Fruit fly (Drosophila melanogaster) whole organism, larva: ENCODE measurements around the gene SkpE.

Experiments
- noc ChIP-seq: fragments of 200-800 bp; sonication (Bioruptor generic); optimal IDR thresholded peaks from 3 replicates; lab custom pipeline; 2019; ENCODE audit warnings: missing biosample characterization, mild to moderate bottlenecking, missing genetic modification characterization, moderate library complexity

Gene SkpE

DNA sequence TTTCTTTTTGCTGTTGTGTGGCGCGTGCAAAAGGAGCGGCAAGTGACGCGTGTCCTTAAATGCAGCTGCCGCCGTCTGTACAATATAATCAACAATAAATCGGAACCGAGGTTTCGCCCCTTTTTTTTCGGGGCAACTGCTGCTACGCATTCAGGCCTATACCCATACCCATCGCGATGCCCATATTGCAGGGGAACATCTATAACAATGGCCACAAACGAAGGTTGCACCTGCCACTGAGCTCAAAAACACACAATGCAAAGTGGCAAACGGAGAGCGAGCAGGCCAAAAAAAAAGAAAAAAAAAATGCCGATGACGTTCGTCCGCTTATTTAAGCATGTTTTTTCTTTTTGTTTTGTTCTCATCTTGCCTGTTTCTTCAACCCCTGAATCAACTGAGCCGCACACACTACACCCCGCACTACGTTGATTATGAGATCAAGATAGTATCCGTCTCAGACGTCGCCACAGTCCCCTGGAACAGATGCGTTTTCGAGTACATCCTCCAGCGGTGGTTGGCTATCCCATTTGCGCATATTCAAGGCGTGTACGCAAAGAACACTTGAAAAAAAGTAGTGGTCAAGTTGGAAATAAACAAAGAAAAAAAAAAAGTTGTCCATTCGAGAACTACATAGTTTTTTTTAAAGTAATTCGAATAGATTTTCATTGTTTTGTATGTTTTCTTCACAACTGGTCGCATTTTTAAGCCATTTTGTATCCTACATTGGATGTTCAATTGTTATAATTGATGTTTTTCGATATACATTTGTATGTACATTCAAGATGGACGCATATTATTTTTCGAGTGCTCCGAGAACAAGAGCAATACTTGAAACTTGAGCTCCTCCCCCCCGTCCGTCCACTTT is 18.7 kb upstream of the SkpE start:
- no peak for TF ChIP-seq noc (tag; lab: Kevin White, UChicago)

DNA sequence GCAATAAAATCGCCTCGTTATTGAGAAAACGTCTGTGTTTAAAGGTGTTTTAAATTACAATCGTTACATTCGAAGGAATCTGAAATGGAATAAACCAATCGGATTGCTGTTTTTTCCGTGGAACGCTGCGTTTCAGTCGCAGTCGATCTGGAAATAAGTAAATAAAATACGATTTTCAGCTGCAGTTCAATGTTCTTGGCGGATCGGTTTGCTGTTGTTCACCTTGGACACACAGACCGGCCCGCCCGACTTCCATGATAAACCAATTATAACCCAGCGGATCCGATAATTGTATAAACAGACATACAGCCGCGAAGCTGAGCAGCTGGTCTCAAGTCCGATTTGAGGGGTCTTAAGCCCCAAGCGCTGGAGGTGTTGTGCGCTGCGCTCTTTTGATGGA is 16.5 kb upstream of the SkpE start:
- TF ChIP-seq noc (tag; lab: Kevin White, UChicago), result no peak

DNA sequence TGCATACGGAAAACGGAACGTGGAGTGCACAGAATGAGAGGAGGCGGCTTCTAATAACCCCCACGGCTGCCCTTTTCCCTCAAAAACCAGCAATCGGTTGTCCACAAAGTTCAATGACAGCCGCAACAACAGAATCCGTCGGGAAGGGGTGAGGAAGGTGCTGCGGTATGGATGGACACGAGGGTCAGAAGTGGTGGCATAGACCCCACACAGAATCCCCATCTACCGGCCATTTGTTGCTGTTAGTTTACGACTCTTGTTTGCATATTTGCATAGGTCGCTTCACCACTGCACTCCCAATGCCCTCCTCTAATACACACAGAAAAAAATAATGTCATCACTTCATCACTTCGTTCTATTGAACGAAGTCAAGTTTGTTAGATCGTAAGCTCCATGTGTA is 15.2 kb upstream of the SkpE start:
- TF ChIP-seq noc (tag; lab: Kevin White, UChicago), result no peak

DNA sequence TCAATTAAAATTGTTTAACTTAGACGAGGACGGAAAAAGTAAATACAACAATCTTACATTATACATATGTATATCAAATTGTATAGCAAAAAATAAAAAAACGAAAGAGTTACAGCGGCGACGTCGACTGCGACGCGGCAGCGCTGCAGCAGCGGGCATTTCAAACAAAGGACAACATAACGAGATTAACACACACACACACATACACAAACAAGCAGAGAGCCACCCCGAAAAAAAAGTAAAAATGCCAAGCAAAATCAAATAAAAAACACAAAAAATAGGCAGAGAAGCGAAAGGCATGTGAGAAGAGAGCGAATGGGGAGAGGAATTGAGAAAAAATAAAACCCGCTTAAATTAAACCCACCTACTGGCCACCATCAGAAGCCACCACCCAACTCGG is 3.9 kb upstream of the SkpE start:
- TF ChIP-seq noc (tag; lab: Kevin White, UChicago), result no peak

DNA sequence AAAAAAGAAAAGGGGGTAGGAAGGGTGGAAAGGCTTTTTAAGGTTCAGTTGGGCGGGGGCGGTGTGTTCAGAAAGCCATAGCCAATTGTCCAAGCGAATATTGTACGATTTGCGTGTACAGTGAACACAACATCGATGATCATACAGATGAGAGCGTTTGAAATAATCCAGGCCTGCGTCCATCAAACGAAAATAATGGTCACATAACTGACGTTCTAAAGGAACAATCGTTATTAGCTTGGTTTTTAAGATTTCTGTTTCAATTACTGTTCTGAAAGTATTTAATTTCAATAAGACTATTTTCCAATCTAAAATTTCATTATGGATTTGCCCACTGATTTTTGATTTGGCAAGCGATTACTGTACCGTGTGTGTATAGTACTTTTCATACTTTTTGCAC is 1.3 kb upstream of the SkpE start:
- TF ChIP-seq noc (tag; lab: Kevin White, UChicago), result no peak

DNA sequence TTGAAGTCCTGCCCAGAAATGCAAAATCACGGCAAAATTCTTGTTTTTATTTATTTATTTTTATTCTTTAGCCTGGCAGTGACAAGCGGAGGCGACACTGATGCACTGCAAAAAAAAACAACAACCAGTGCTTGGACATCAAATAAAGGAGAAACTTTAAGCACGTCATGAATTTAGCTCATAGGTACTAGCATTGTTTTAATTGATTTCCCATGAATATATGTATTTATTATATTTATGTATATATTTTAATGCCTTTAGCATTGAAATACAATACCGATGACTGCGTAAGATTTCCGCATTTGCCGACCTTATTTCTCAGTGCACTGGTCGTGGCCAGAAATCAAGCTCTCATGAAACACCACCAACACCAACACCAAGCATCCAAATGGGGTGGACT is 5.3 kb downstream of the SkpE start:
- no peak for TF ChIP-seq noc (tag; lab: Kevin White, UChicago)

DNA sequence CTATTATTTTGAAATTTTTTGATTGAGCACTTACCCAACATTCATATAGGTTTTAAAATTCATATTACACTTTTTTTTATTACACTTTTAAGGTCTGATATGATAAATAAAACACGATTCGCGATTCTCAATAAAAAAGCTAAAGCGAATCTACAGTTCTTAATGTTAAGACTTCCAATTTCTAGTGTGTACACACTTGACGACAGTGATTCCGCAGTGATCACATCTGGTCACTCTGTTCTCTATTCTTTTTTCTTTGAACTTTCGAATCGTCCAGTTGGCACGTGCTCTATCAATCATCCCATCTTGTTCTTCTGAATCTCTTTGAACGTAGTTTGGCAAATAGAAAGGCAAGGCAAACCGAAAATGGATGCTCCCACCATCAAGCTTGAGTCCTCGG is 8.1 kb downstream of the SkpE start, which contains the start of gene SkpC:
Gene SkpC (plus strand): TSS at position 301 of the 400 bp plus-strand sequence.
- no peak for TF ChIP-seq noc (tag; lab: Kevin White, UChicago)

DNA sequence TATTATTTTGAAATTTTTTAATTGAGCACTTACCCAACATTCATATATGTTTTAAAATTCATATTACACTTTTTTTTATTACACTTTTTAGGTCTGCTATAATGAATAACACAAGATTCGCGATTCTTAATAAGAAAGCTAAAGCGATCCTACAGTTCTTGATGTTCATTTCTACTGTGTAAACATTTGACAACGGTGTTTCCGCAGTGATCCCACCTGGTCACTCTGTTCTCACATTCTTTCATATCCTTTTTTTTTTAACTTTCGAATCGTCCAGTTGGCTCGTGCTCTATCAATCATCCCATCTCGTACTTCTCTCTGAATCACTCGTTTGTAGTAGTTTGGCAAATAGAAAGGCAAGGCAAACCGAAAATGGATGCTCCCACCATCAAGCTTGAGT is 11.5 kb downstream of the SkpE start, which contains the start of gene SkpD:
Gene SkpD (plus strand): TSS at position 301 of the 400 bp plus-strand sequence.
- no peak for TF ChIP-seq noc (tag; lab: Kevin White, UChicago)

DNA sequence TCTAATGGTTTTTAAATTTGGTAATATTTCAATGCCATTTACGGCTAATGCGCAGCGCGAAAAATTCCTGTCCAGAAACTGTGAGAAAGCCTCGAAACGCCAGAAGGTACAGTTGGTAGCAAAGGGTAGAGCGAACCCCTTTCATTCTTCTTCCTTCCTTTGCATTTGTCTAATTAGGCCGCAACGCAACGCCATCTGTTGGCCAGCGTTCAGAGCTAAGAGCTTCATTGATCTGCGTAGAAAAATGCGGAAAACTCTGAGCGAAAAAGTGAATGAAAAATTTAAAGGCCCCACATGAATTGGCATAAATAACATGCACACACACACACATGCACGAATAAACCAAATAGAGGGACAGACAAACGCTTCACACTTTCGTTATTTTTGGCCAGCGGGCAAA is 12.8 kb downstream of the SkpE start:
- TF ChIP-seq noc (tag; lab: Kevin White, UChicago), result no peak

DNA sequence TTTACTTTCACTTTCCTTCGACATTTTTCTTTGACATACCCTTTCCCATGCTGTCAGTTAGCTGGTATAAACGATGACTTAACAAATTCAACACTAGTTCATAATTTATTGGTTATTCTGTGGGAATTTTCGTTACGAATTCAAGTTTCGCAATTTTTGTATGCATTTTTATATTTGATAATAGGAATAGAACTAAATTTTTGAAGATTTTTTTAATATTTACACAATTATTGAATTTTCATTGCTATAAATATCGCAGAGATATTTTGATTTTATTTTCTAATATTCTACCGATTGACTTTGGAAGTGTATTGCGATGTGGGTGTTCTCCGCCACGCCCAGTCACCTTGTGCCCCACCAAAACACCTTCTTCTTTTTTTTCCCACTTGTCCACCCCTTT is 17.7 kb downstream of the SkpE start:
- no peak for TF ChIP-seq noc (tag; lab: Kevin White, UChicago)

DNA sequence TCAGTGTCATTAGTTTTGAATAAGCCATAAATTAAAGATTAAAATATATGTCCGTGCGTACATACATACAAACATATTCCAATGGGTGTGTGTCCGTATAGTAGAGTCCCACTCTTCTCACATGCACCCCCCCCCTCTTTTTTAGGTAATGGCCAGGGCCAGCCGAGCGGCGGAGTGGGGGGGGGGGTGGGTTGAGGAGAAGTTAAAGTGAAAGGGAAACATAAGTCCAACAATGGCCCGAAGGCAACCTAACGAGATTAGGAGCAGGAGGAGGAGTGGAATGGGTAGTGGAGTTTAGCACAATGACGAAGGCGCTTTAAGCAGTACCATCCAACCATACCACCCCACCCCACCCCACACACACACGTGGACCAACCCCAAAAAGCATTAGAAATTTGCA is 28.1 kb downstream of the SkpE start:
- TF ChIP-seq noc (tag; lab: Kevin White, UChicago), result no peak

DNA sequence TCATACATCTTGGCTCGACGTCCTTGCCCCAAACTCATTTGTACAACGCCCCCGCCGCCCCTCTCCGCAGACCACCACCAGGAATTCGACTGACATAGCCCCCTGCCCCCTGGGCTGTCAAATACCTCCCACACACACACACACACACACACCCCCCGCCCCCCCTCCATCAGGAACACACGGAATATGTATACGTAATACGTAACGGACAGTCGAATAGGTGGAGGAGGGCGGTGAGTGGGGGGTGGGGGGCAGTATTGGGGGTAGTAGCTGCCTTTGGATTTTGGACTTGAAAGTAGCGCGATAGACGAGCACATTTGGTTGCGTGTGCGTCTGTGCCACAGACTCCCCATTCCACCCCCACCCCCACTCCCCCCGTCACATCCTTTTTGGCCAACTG is 31.3 kb downstream of the SkpE start:
- TF ChIP-seq noc (tag; lab: Kevin White, UChicago), result no peak

DNA sequence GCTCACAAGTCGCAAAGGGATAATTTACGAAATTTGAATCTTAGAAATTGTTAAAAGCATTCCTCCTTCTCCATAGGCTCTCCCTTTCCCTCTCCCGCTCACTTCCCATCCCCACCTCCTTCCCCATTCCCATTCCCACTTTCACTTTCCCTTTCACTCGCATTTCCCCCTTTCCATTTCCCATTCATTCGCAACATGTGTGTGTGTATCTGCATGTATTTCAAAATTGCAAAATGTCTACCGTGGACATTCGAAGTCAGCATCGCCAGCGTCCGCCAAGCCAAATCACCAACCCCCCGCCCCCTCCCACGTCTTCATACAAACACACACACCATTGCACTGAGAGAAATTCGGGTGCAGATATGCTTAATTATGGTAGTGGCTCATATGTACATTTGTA is 32.0 kb downstream of the SkpE start:
- no peak for TF ChIP-seq noc (tag; lab: Kevin White, UChicago)

DNA sequence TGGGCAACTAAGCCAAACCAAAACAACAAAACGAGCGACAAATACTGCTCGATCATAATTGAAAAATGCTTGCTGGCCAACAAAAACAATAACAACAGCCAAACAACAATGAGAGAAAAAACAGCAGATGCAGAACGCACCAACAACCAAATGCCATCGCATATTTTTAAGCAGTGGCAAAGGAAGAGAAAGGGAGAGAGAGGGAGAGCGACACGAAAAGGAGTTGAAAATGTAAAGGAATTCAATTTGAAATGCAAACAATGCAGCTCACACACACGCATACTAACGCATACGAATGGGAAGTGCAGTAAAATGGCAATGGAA is 35.3 kb downstream of the SkpE start:
- no peak for TF ChIP-seq noc (tag; lab: Kevin White, UChicago)

DNA sequence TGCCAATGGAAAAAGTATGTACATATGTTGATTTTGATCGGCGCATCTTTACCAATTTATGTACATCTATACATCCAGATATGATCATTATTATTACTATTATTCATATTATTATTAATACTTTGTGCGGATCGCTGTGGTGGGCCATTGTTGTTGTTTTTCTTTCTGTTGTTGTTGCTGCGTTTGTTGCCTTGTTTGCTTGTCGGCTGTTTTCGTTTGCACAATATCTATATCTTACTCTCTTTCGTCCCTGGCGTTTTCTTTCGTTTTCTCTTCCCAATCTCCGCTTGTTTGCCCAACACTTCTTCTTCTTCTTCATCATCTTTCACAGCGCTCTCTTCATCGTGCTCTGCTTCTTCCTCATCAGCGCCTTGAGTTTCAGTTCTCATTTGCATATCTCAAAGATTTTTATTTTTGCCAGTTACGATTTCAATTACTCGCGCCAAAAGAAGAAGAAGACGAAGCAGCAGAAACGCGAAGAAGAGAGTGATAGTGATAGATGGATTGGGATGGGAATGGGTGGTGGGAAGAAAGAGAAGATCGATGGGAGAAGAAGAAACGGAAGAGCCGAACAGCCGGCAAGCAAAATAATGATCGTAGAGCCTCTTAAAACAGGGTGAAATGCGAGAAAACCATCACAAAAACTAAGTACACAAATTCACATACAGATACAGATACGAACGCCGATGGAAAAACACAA is 35.8 kb downstream of the SkpE start:
- no peak for TF ChIP-seq noc (tag; lab: Kevin White, UChicago)

DNA sequence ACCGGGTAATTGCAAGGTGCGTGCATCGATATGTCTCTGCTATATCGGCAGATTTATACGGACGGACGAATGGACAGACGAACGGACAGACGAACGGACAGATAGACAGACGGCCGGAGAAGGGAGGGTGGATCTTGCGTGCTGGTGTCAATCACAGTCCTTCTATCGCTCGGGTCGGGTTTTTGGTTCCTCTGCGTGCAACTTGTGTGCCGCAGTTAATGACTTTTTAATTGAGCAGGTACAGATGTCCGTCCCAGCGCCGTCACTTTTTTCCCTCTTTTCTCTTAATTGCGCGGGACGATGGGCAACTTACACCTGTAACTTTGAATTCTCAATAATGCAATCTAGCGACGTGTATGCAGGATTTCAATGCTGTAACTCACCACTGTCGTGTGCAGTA is 37.1 kb downstream of the SkpE start:
- TF ChIP-seq noc (tag; lab: Kevin White, UChicago), result no peak

DNA sequence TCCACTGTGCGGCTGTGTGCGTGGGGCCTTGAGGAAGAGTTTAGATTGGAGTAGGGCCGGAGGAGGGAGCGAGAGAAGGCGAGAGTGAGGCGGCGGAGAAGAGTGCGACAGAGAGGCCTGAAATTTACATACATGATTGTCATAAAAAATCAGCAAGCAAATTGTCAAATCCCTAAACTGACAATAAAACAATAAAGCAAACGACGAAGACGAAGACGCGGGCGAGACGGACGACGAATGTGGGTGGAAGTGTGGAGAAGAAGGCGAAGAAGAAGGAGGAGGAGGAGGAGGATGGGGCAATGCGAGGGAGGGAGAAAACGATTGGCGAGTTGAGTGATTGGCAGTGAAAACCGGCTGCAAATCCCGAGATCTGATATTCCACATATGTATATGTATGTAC is 38.5 kb downstream of the SkpE start:
- TF ChIP-seq noc (tag; lab: Kevin White, UChicago), result no peak
